Worm (Caenorhabditis elegans) whole organism, L4 larva: Measurements from ENCODE around the gene cutl-9.

ENCODE experiments used
- egl-27 ChIP-seq: sonication (generic microtip); optimal IDR thresholded peaks from 3 replicates; lab custom pipeline; 2017; ENCODE audit warnings: missing biosample characterization, missing genetic modification reagents, missing genetic modification characterization
- lin-39 ChIP-seq: fragments of 150-350 bp; optimal IDR thresholded peaks from 2 replicates; lab custom pipeline; 2014; ENCODE audit warnings: missing biosample characterization, missing genetic modification reagents, missing genetic modification characterization
- nhr-77 ChIP-seq: fragments of 150-350 bp; optimal IDR thresholded peaks from 2 replicates; lab custom pipeline; 2014; ENCODE audit warnings: missing biosample characterization, missing genetic modification characterization
- unc-62 ChIP-seq, 3 experiments: fragments of 150-350 bp in 1 of 3; sonication (generic microtip); optimal IDR thresholded peaks in 2 of 3; peaks in 1 of 3; 1 replicate in 1 of 3; 2 replicates in 2 of 3; lab custom pipeline; 2014 to 2017; ENCODE audit warnings: missing biosample characterization in 3 of 3, missing genetic modification characterization in 3 of 3, missing genetic modification reagents in 3 of 3, missing genotype in 1 of 3

DNA sequence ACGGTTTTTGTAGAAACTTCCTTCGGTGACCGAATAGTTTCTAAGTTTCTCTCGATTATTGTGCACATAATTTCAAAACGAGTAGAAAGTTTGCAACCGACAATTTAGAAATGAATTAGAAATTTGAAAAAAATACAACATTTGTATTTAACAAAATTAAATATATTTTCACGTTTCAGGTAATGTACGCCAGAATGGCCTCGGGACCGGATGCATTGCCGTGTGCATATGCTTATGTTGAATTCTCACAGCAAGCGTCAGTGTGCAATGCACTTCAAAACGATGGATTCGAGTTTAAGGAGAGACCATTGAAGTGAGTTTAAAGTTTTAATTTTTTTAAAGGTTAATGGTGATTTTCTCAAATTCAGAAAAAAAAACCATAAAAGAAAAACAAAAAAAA is 38.8 kb downstream of the cutl-9 start, which contains the start of gene marc-2:
- no peak for TF ChIP-seq nhr-77 (tag; lab: Kevin White, UChicago)
- TF ChIP-seq unc-62 (GFP tag; optimal IDR thresholded peaks at IDR 0.05 in 1 of 2; lab: Kevin White, UChicago), result no peak
- TF ChIP-seq unc-62 (tag; optimal IDR thresholded peaks at IDR 0.05; lab: Kevin White, UChicago), result no peak
- no peak for TF ChIP-seq lin-39 (tag; lab: Kevin White, UChicago)
- TF ChIP-seq egl-27 (tag; lab: Kevin White, UChicago), result no peak
